Worm (Caenorhabditis elegans) whole organism, early embryonic: ENCODE measurements around the gene sams-4.

Experiments
- B0310.2 ChIP-seq: sonication (generic microtip); optimal IDR thresholded peaks from 2 replicates; lab custom pipeline; 2016; ENCODE audit warnings: mild to moderate bottlenecking, missing genetic modification characterization, missing compliant biosample characterization
- F13C5.2 ChIP-seq: sonication (generic microtip); optimal IDR thresholded peaks from 2 replicates; lab custom pipeline; 2017; ENCODE audit warnings: mild to moderate bottlenecking, missing genetic modification characterization, inconsistent platforms, missing compliant biosample characterization
- ama-1 ChIP-seq: fragments of 150-350 bp; optimal IDR thresholded peaks from 2 replicates; lab custom pipeline; 2014
- ceh-36 ChIP-seq: sonication (generic microtip); optimal IDR thresholded peaks from 2 replicates; lab custom pipeline; 2016; ENCODE audit warnings: missing genetic modification characterization, inconsistent platforms, missing compliant biosample characterization
- ets-7 ChIP-seq: sonication (generic microtip); optimal IDR thresholded peaks from 2 replicates; lab custom pipeline; 2016; ENCODE audit warnings: missing genotype, missing genetic modification characterization, missing compliant biosample characterization
- flt-1 ChIP-seq: fragments of 200-800 bp; sonication (Bioruptor generic); IDR thresholded peaks from 2 replicates; pipeline ENCODE4 v1.3.6; 2022; ENCODE audit warnings: missing genetic modification characterization, missing compliant biosample characterization
- hmbx-1 ChIP-seq: sonication (generic microtip); optimal IDR thresholded peaks from 2 replicates; lab custom pipeline; 2016; ENCODE audit warnings: mild to moderate bottlenecking, missing genetic modification characterization, missing compliant biosample characterization
- hnd-1 ChIP-seq: sonication (generic microtip); optimal IDR thresholded peaks from 2 replicates; lab custom pipeline; 2016; ENCODE audit warnings: missing genetic modification characterization, missing compliant biosample characterization
- sea-1 ChIP-seq: fragments of 200-800 bp; sonication (Bioruptor generic); conservative IDR thresholded peaks from 2 replicates; pipeline ENCODE4 v1.3.6; 2022; ENCODE audit warnings: missing genetic modification characterization, missing compliant biosample characterization
- tbx-11 ChIP-seq: fragments of 200-800 bp; sonication (Bioruptor generic); IDR thresholded peaks from 2 replicates; pipeline ENCODE4 v1.3.6; 2022; ENCODE audit warnings: missing genetic modification characterization, missing compliant biosample characterization
- tra-4 ChIP-seq: sonication (generic microtip); optimal IDR thresholded peaks from 2 replicates; lab custom pipeline; 2017; ENCODE audit warnings: missing genetic modification characterization, missing compliant biosample characterization

sams-4 gene

DNA sequence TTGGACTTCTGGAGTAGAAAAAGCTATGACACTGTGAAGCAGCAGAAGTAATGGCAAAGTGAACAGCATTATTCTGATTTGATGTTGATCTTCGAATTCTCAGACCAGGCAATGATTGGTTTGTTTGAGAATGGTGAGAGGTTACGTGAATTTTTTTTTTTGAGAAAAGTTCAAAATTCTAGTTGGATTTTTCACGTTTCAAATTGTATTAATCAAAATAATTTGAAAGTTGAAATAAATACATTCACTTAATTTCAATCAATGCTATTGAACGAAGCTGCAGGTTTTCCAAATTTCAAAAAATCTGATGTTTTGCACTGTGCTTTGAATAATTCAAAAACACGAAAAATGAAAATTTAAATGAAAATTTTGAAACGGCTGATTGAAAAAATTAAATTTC lies 49.5 kb downstream of the sams-4 start, which contains the start of gene C31H1.5:
Gene C31H1.5, minus strand, starts transcription at position 101 of the 400 bp plus-strand sequence.
- no peak for TF ChIP-seq tra-4 (tag; lab: Kevin White, UChicago)
- no peak for TF ChIP-seq ceh-36
- TF ChIP-seq ets-7 (tag; lab: Kevin White, UChicago): no peak
- no peak for TF ChIP-seq ama-1 (lab: Kevin White, UChicago)
- TF ChIP-seq tbx-11 (GFP tag; lab: Robert Waterston, UW): no peak
- TF ChIP-seq hmbx-1 (tag; lab: Kevin White, UChicago): no peak
- no peak for TF ChIP-seq sea-1 (GFP tag; lab: Robert Waterston, UW)
- no peak for TF ChIP-seq flt-1 (GFP tag; lab: Robert Waterston, UW)

DNA sequence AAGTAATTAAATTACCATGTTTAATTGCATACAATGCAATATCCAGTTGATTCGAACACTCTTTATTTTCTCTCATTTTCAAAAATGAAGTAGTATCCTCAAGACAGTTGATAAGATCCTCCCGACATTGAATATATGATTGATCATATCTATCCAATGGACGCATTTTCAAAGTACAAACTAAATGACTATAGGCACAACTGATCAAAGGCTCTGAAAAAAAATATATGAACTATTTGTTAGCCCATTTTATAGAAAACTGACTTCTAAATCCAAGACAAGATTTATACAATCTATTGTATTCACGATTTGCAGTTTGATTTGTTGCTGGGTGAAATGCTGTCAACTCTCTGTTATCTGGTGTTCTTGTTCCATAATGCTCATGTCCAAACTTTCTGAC lies 50.7 kb downstream of the sams-4 start:
- TF ChIP-seq B0310.2 (tag; lab: Kevin White, UChicago) (no peak), F13C5.2 (tag; lab: Kevin White, UChicago) (no peak), sea-1 (GFP tag; lab: Robert Waterston, UW) (no peak), tbx-11 (GFP tag; lab: Robert Waterston, UW) (no peak), ceh-36 (no peak), hnd-1 (no peak)
